Fruit fly (Drosophila melanogaster) whole organism, embryonic: ENCODE data around the gene Coq5.

Source experiments
- Atf-2 ChIP-seq: fragments of 200-800 bp; sonication (Bioruptor generic); optimal IDR thresholded peaks from 2 replicates; lab custom pipeline; 2016; ENCODE audit warnings: missing biosample characterization, missing genetic modification characterization
- Awh ChIP-seq: fragments of 200-800 bp; sonication (Bioruptor generic); IDR thresholded peaks from 2 replicates; pipeline ENCODE4, ENCODE4 v1.3.6; 2022; ENCODE audit warnings: missing biosample characterization, missing genetic modification characterization
- Blimp-1 ChIP-seq: fragments of 200-800 bp; sonication (Bioruptor generic); optimal IDR thresholded peaks from 3 replicates; lab custom pipeline; 2018; ENCODE audit warnings: missing biosample characterization, missing genetic modification characterization, mild to moderate bottlenecking, moderate library complexity, missing genetic modification reagents
- CG1024 ChIP-seq: fragments of 200-800 bp; sonication (Bioruptor generic); IDR thresholded peaks from 2 replicates; pipeline ENCODE4 v1.3.6; 2022; ENCODE audit warnings: missing biosample characterization, missing genetic modification characterization
- CG10267 ChIP-seq: fragments of 200-800 bp; sonication (Bioruptor generic); optimal IDR thresholded peaks from 2 replicates; lab custom pipeline; 2018; ENCODE audit warnings: missing biosample characterization, mild to moderate bottlenecking, missing genetic modification characterization, moderate library complexity
- CG10979 ChIP-seq: fragments of 200-800 bp; sonication (Bioruptor generic); optimal IDR thresholded peaks from 2 replicates; lab custom pipeline; 2018; ENCODE audit warnings: missing biosample characterization, mild to moderate bottlenecking, missing genetic modification characterization, moderate library complexity
- CG13123 ChIP-seq: fragments of 200-800 bp; sonication (Bioruptor generic); optimal IDR thresholded peaks from 2 replicates; lab custom pipeline; 2016; ENCODE audit warnings: missing biosample characterization, missing genetic modification characterization
- CG14965 ChIP-seq: fragments of 200-800 bp; sonication (Bioruptor generic); optimal IDR thresholded peaks from 2 replicates; lab custom pipeline; 2016; ENCODE audit warnings: missing biosample characterization, missing genetic modification characterization, borderline replicate concordance
- CG15011 ChIP-seq: fragments of 200-800 bp; sonication (Bioruptor generic); optimal IDR thresholded peaks from 3 replicates; lab custom pipeline; 2018; ENCODE audit warnings: missing biosample characterization, mild to moderate bottlenecking, missing genetic modification characterization
- CG2712 ChIP-seq: fragments of 200-800 bp; optimal IDR thresholded peaks from 3 replicates; lab custom pipeline; 2019; ENCODE audit warnings: missing biosample characterization, mild to moderate bottlenecking, missing genetic modification characterization, moderate library complexity
- CG32772 ChIP-seq: fragments of 200-800 bp; sonication (Bioruptor generic); IDR thresholded peaks from 2 replicates; pipeline ENCODE4 v1.3.6; 2022; ENCODE audit warnings: missing biosample characterization, missing genetic modification characterization
- CG6654 ChIP-seq: fragments of 200-800 bp; sonication (Bioruptor generic); optimal IDR thresholded peaks from 2 replicates; lab custom pipeline; 2017; ENCODE audit warnings: missing biosample characterization, mild to moderate bottlenecking, missing genetic modification characterization
- CTCF ChIP-seq: fragments of 200-800 bp; sonication (Bioruptor generic); optimal IDR thresholded peaks from 2 replicates; lab custom pipeline; 2017; ENCODE audit warnings: missing biosample characterization, mild to moderate bottlenecking, missing genetic modification characterization, moderate library complexity
- Dll ChIP-seq: fragments of 200-800 bp; sonication (Bioruptor generic); IDR thresholded peaks from 4 replicates; pipeline ENCODE4 v1.3.6; 2022; ENCODE audit warnings: missing biosample characterization, missing genetic modification characterization; ENCODE audit not compliant: partially characterized antibody
- E2f2 ChIP-seq: fragments of 200-800 bp; sonication (Bioruptor generic); IDR thresholded peaks from 2 replicates; pipeline ENCODE4 v1.3.6; 2022; ENCODE audit warnings: missing biosample characterization, missing genetic modification characterization
- Kr ChIP-seq: fragments of 200-800 bp; sonication (Bioruptor generic); optimal IDR thresholded peaks from 2 replicates; lab custom pipeline; 2017; ENCODE audit warnings: missing biosample characterization, mild to moderate bottlenecking, missing genetic modification characterization
- Med ChIP-seq: fragments of 200-800 bp; sonication (Bioruptor generic); peaks from one replicate; lab custom pipeline; 2016; ENCODE audit warnings: missing biosample characterization, missing genetic modification characterization, mild to moderate bottlenecking, inconsistent platforms, moderate library complexity
- Meics ChIP-seq: fragments of 200-800 bp; sonication (Bioruptor generic); optimal IDR thresholded peaks from 2 replicates; lab custom pipeline; 2017; ENCODE audit warnings: missing biosample characterization, mild to moderate bottlenecking, missing genetic modification characterization
- Pdp1 ChIP-seq, 2 experiments: fragments of 200-800 bp; sonication (Bioruptor generic); optimal IDR thresholded peaks; 3 replicates each; lab custom pipeline; 2016; ENCODE audit warnings: missing biosample characterization in 2 of 2, missing genetic modification characterization in 2 of 2, mild to moderate bottlenecking in 1 of 2, moderate library complexity in 1 of 2
- Ptx1 ChIP-seq: fragments of 200-800 bp; sonication (Bioruptor generic); IDR thresholded peaks from 2 replicates; pipeline ENCODE4 v1.3.6; 2022; ENCODE audit warnings: missing biosample characterization, missing genetic modification characterization
- Tbp ChIP-seq: fragments of >200 bp; optimal IDR thresholded peaks from 2 replicates; lab custom pipeline; 2018; ENCODE audit warnings: missing biosample characterization, missing genetic modification characterization
- bsh ChIP-seq, 2 experiments: fragments of 200-800 bp; sonication (Bioruptor generic); optimal IDR thresholded peaks; 2 replicates each; lab custom pipeline; 2017 to 2018; ENCODE audit warnings: mild to moderate bottlenecking in 2 of 2, missing biosample characterization in 2 of 2, missing genetic modification characterization in 2 of 2, moderate library complexity in 1 of 2
- cad ChIP-seq: fragments of >200 bp; optimal IDR thresholded peaks from 2 replicates; lab custom pipeline; 2017; ENCODE audit warnings: missing biosample characterization, missing genetic modification characterization
- chinmo ChIP-seq: fragments of 200-800 bp; sonication (Bioruptor generic); IDR thresholded peaks from 4 replicates; pipeline ENCODE4 v1.3.6; 2022; ENCODE audit warnings: missing biosample characterization, missing genetic modification characterization; ENCODE audit not compliant: partially characterized antibody
- ci ChIP-seq: fragments of 200-800 bp; sonication (Bioruptor generic); IDR thresholded peaks from 3 replicates; pipeline ENCODE4 v1.3.6; 2022; ENCODE audit warnings: missing biosample characterization, missing genetic modification characterization
- corto ChIP-seq: fragments of 200-800 bp; sonication (Bioruptor generic); optimal IDR thresholded peaks from 2 replicates; lab custom pipeline; 2016; ENCODE audit warnings: missing biosample characterization, mild to moderate bottlenecking, missing genetic modification characterization, moderate library complexity
- dysf ChIP-seq: fragments of 200-800 bp; sonication (Bioruptor generic); IDR thresholded peaks from 3 replicates; pipeline ENCODE4 v1.3.6; 2022; ENCODE audit warnings: missing biosample characterization, missing genetic modification characterization
- fd3F ChIP-seq: fragments of 200-800 bp; sonication (Bioruptor generic); optimal IDR thresholded peaks from 2 replicates; lab custom pipeline; 2018; ENCODE audit warnings: missing biosample characterization, mild to moderate bottlenecking, missing genetic modification characterization, moderate library complexity
- fd64A ChIP-seq: fragments of 200-800 bp; sonication (Bioruptor generic); optimal IDR thresholded peaks from 3 replicates; lab custom pipeline; 2018; ENCODE audit warnings: missing biosample characterization, mild to moderate bottlenecking, missing genetic modification characterization
- hth ChIP-seq: fragments of >200 bp; optimal IDR thresholded peaks from 2 replicates; lab custom pipeline; 2017; ENCODE audit warnings: inconsistent platforms
- kni ChIP-seq: fragments of 200-800 bp; sonication (Bioruptor generic); optimal IDR thresholded peaks from 3 replicates; lab custom pipeline; 2017; ENCODE audit warnings: mild to moderate bottlenecking, missing biosample characterization, missing genetic modification reagents, missing genetic modification characterization
- lola ChIP-seq, 3 experiments: fragments of >200 bp in 2 of 3; fragments of 200-800 bp in 1 of 3; sonication (Bioruptor generic) in 1 of 3; optimal IDR thresholded peaks; 2 replicates each; lab custom pipeline; 2017 to 2019; ENCODE audit warnings: missing biosample characterization in 3 of 3, missing genetic modification characterization in 3 of 3, mild to moderate bottlenecking in 1 of 3, moderate library complexity in 1 of 3
- odd ChIP-seq: fragments of 200-800 bp; sonication (Bioruptor generic); optimal IDR thresholded peaks from 2 replicates; lab custom pipeline; 2017; ENCODE audit warnings: missing biosample characterization, mild to moderate bottlenecking, missing genetic modification characterization
- sens ChIP-seq: fragments of 200-800 bp; sonication (Bioruptor generic); peaks from one replicate; lab custom pipeline; 2016; ENCODE audit warnings: missing biosample characterization, missing genetic modification characterization
- sug ChIP-seq: fragments of 200-800 bp; optimal IDR thresholded peaks from 2 replicates; lab custom pipeline; 2019; ENCODE audit warnings: missing biosample characterization, mild to moderate bottlenecking, missing genetic modification characterization, moderate library complexity
- vvl ChIP-seq: fragments of 200-800 bp; sonication (Bioruptor generic); IDR thresholded peaks from 2 replicates; pipeline ENCODE4 v1.3.6; 2022; ENCODE audit warnings: missing biosample characterization, missing genetic modification characterization
- zen2 ChIP-seq: fragments of 200-800 bp; sonication (Bioruptor generic); IDR thresholded peaks from 3 replicates; pipeline ENCODE4 v1.3.6; 2022; ENCODE audit warnings: missing biosample characterization, missing genetic modification characterization; ENCODE audit not compliant: partially characterized antibody
- zfh1 ChIP-seq: fragments of 200-800 bp; sonication (Bioruptor generic); IDR thresholded peaks from 3 replicates; pipeline ENCODE4 v1.3.6; 2022; ENCODE audit warnings: missing biosample characterization, missing genetic modification characterization
- zfh2 ChIP-seq: fragments of 200-800 bp; sonication (Bioruptor generic); optimal IDR thresholded peaks from 2 replicates; lab custom pipeline; 2016; ENCODE audit warnings: missing biosample characterization, missing genetic modification characterization

Coq5 gene

dm6 chrX:13208075-13208474, 13.7 kb upstream of the Coq5 start (continued):
- TF ChIP-seq chinmo (GFP tag; lab: Robert Waterston, UW): no peak
- TF ChIP-seq Dll: no peak
- no peak for TF ChIP-seq Atf-2 (GFP tag; lab: Kevin White, UChicago)

- TF ChIP-seq bsh (GFP tag; optimal IDR thresholded peaks at IDR 0.05; lab: Kevin White, UChicago) (no peak), sug (tag; lab: Kevin White, UChicago) (no peak), cad (no peak), CG14965 (GFP tag; lab: Kevin White, UChicago) (peak; percentile 91), CG1024 (no peak), CG10979 (peak; percentile 80), Kr (GFP tag; lab: Kevin White, UChicago) (no peak), CTCF (peak; percentile 85), odd (GFP tag; lab: Kevin White, UChicago) (no peak), Med (peak; percentile 27)
These were observed 10.4 kb upstream of the Coq5 start for dm6 chrX:13204718-13205117.

- no peak for TF ChIP-seq Meics
- no peak for TF ChIP-seq CG14965 (GFP tag; lab: Kevin White, UChicago)
- TF ChIP-seq fd64A (GFP tag; lab: Kevin White, UChicago): no peak
- TF ChIP-seq, all 482 proteins: peak for 0
These were observed 7.8 kb upstream of the Coq5 start, which contains the start of gene CG44437 for dm6 chrX:13202162-13202561. Gene CG44437 (minus strand): TSS chrX:13202262.

dm6 chrX:13192239-13192638, 2.1 kb downstream of the Coq5 start:
- no peak for TF ChIP-seq CG15011 (GFP tag; lab: Kevin White, UChicago)
- TF ChIP-seq CG10267 (tag; lab: Kevin White, UChicago): no peak
- TF ChIP-seq CG32772 (GFP tag; lab: Robert Waterston, UW): no peak
- no peak for TF ChIP-seq CG6654 (GFP tag; lab: Kevin White, UChicago)
- TF ChIP-seq E2f2: no peak
- peak; percentile 92 for TF ChIP-seq Blimp-1 (GFP tag; lab: Kevin White, UChicago)
- TF ChIP-seq sens (GFP tag; lab: Kevin White, UChicago): peak; percentile 42
- no peak for TF ChIP-seq CG13123 (GFP tag; lab: Kevin White, UChicago)
- TF ChIP-seq dysf (GFP tag; lab: Robert Waterston, UW): no peak
- peak in 1 of 2 experiments; percentile 17 for TF ChIP-seq Pdp1 (GFP tag; optimal IDR thresholded peaks at IDR 0.05; lab: Kevin White, UChicago)
- no peak for TF ChIP-seq corto (GFP tag; lab: Kevin White, UChicago)
- TF ChIP-seq hth (lab: Kevin White, UChicago): no peak
- no peak for TF ChIP-seq zfh2 (GFP tag; lab: Kevin White, UChicago)
- TF ChIP-seq fd3F (GFP tag; lab: Kevin White, UChicago): no peak
- no peak for TF ChIP-seq kni
- TF ChIP-seq Tbp (GFP tag; lab: Kevin White, UChicago): no peak
- 0 out of 3 replicates have a peak, but pooled peaks have one; percentile 30 for TF ChIP-seq zfh1

- TF ChIP-seq zen2 (GFP tag; lab: Robert Waterston, UW): no peak
- no peak for TF ChIP-seq ci (GFP tag; lab: Robert Waterston, UW)
- 0 out of 2 replicates have a peak, but pooled peaks have one; percentile 14 for TF ChIP-seq Awh (GFP tag; lab: Robert Waterston, UW)
- 0 out of 2 replicates have a peak, but pooled peaks have one; percentile 5 for TF ChIP-seq Ptx1 (GFP tag; lab: Robert Waterston, UW)
- no peak for TF ChIP-seq CG2712 (tag; lab: Kevin White, UChicago)
- TF ChIP-seq lola (GFP tag; optimal IDR thresholded peaks at IDR 0.05; lab: Kevin White, UChicago): no peak
- no peak for TF ChIP-seq vvl (GFP tag; lab: Robert Waterston, UW)
These were observed 2.6 kb downstream of the Coq5 start, which contains the start of gene CG12723 for dm6 chrX:13191783-13192182. Gene CG12723 (minus strand): TSS chrX:13191883.
